Fruit fly (Drosophila melanogaster) whole organism, embryonic: ENCODE data around the gene MED14.

Source experiments
- BEAF-32 ChIP-seq: fragments of 200-800 bp; sonication (Bioruptor generic); optimal IDR thresholded peaks from 3 replicates; lab custom pipeline; 2017; ENCODE audit warnings: missing biosample characterization, missing genetic modification characterization, mild to moderate bottlenecking, moderate library complexity, missing genetic modification reagents
- Blimp-1 ChIP-seq: fragments of 200-800 bp; sonication (Bioruptor generic); optimal IDR thresholded peaks from 3 replicates; lab custom pipeline; 2018; ENCODE audit warnings: missing biosample characterization, missing genetic modification characterization, mild to moderate bottlenecking, moderate library complexity, missing genetic modification reagents
- CG10321 ChIP-seq: fragments of 200-800 bp; sonication (Bioruptor generic); IDR thresholded peaks from 2 replicates; pipeline ENCODE4 v1.3.6; 2022; ENCODE audit warnings: missing biosample characterization, missing genetic modification characterization
- CG13775 ChIP-seq: fragments of 200-800 bp; sonication (Bioruptor generic); optimal IDR thresholded peaks from 3 replicates; lab custom pipeline; 2017; ENCODE audit warnings: missing biosample characterization, mild to moderate bottlenecking, missing genetic modification characterization
- CG14667 ChIP-seq: fragments of 200-800 bp; sonication (Bioruptor generic); IDR thresholded peaks from 2 replicates; pipeline ENCODE4 v1.3.6; 2022; ENCODE audit warnings: missing biosample characterization, missing genetic modification characterization
- CG14965 ChIP-seq: fragments of 200-800 bp; sonication (Bioruptor generic); optimal IDR thresholded peaks from 2 replicates; lab custom pipeline; 2016; ENCODE audit warnings: missing biosample characterization, missing genetic modification characterization, borderline replicate concordance
- CG17568 ChIP-seq: fragments of 200-800 bp; sonication (Bioruptor generic); optimal IDR thresholded peaks from 2 replicates; lab custom pipeline; 2018; ENCODE audit warnings: missing biosample characterization, mild to moderate bottlenecking, missing genetic modification characterization, moderate library complexity
- CG1832 ChIP-seq: fragments of 200-800 bp; sonication (Bioruptor generic); optimal IDR thresholded peaks from 2 replicates; lab custom pipeline; 2017; ENCODE audit warnings: missing biosample characterization, mild to moderate bottlenecking, missing genetic modification characterization, inconsistent platforms
- CG2875 ChIP-seq: fragments of 200-800 bp; sonication (Bioruptor generic); optimal IDR thresholded peaks from 2 replicates; lab custom pipeline; 2017; ENCODE audit warnings: missing biosample characterization, mild to moderate bottlenecking, missing genetic modification characterization, missing genetic modification reagents
- CG3163 ChIP-seq: fragments of 200-800 bp; sonication (Bioruptor generic); optimal IDR thresholded peaks from 3 replicates; lab custom pipeline; 2016; ENCODE audit warnings: missing biosample characterization, missing genetic modification characterization
- CG3281 ChIP-seq: fragments of 200-800 bp; sonication (Bioruptor generic); optimal IDR thresholded peaks from 3 replicates; lab custom pipeline; 2017; ENCODE audit warnings: missing biosample characterization, mild to moderate bottlenecking, missing genetic modification characterization
- CG6654 ChIP-seq: fragments of 200-800 bp; sonication (Bioruptor generic); optimal IDR thresholded peaks from 2 replicates; lab custom pipeline; 2017; ENCODE audit warnings: missing biosample characterization, mild to moderate bottlenecking, missing genetic modification characterization
- CG7556 ChIP-seq: fragments of 200-800 bp; sonication (Bioruptor generic); optimal IDR thresholded peaks from 2 replicates; lab custom pipeline; 2017; ENCODE audit warnings: missing biosample characterization, mild to moderate bottlenecking, missing genetic modification characterization
- Camta ChIP-seq: fragments of 200-800 bp; sonication (Bioruptor generic); optimal IDR thresholded peaks from 2 replicates; lab custom pipeline; 2016; ENCODE audit warnings: missing biosample characterization, missing genetic modification characterization
- Dip2 ChIP-seq: fragments of 200-800 bp; sonication (Bioruptor generic); IDR thresholded peaks from 2 replicates; pipeline ENCODE4 v1.3.6; 2022; ENCODE audit warnings: missing biosample characterization, missing genetic modification characterization
- Doc3 ChIP-seq: fragments of 200-800 bp; sonication (Bioruptor generic); IDR thresholded peaks from 3 replicates; pipeline ENCODE4 v1.3.6; 2022; ENCODE audit warnings: missing biosample characterization, missing genetic modification characterization; ENCODE audit not compliant: partially characterized antibody
- Dref ChIP-seq: fragments of 200-800 bp; sonication (Bioruptor generic); IDR thresholded peaks from 2 replicates; pipeline ENCODE4 v1.3.6; 2022; ENCODE audit warnings: missing biosample characterization, missing genetic modification characterization
- Eip74EF ChIP-seq, 2 experiments: fragments of 200-800 bp in 1 of 2; fragments of >200 bp in 1 of 2; sonication (Bioruptor generic) in 1 of 2; optimal IDR thresholded peaks; 2 replicates each; lab custom pipeline; 2017 to 2019; ENCODE audit warnings: missing biosample characterization in 2 of 2, missing genetic modification characterization in 2 of 2, mild to moderate bottlenecking in 1 of 2, moderate library complexity in 1 of 2
- Ets97D ChIP-seq: fragments of 200-800 bp; sonication (Bioruptor generic); optimal IDR thresholded peaks from 3 replicates; lab custom pipeline; 2016; ENCODE audit warnings: missing biosample characterization, missing genetic modification characterization
- Hr78 ChIP-seq, 2 experiments: fragments of 200-800 bp in 1 of 2; fragments of >200 bp in 1 of 2; sonication (Bioruptor generic) in 1 of 2; optimal IDR thresholded peaks; 2 replicates each; lab custom pipeline; 2017 to 2019; ENCODE audit warnings: missing biosample characterization in 2 of 2, missing genetic modification characterization in 2 of 2, mild to moderate bottlenecking in 1 of 2, moderate library complexity in 1 of 2
- Kr ChIP-seq: fragments of 200-800 bp; sonication (Bioruptor generic); optimal IDR thresholded peaks from 2 replicates; lab custom pipeline; 2017; ENCODE audit warnings: missing biosample characterization, mild to moderate bottlenecking, missing genetic modification characterization
- Lhr ChIP-seq: fragments of 200-800 bp; sonication (Bioruptor generic); optimal IDR thresholded peaks from 3 replicates; lab custom pipeline; 2017; ENCODE audit warnings: mild to moderate bottlenecking, missing biosample characterization, missing genetic modification reagents, missing genetic modification characterization
- Mes4 ChIP-seq: fragments of 200-800 bp; sonication (Bioruptor generic); optimal IDR thresholded peaks from 2 replicates; lab custom pipeline; 2016; ENCODE audit warnings: missing biosample characterization, missing genetic modification characterization
- NC2α ChIP-seq: fragments of 200-800 bp; sonication (Bioruptor generic); optimal IDR thresholded peaks from 2 replicates; lab custom pipeline; 2016; ENCODE audit warnings: missing biosample characterization, missing genetic modification characterization
- Six4 ChIP-seq: fragments of 200-800 bp; sonication (Bioruptor generic); optimal IDR thresholded peaks from 2 replicates; lab custom pipeline; 2016; ENCODE audit warnings: missing biosample characterization, missing genetic modification characterization
- aop ChIP-seq: fragments of 200-800 bp; sonication (Bioruptor generic); IDR thresholded peaks from 2 replicates; pipeline ENCODE4 v1.3.6; 2022; ENCODE audit warnings: missing biosample characterization, missing genetic modification characterization
- crol ChIP-seq: fragments of 200-800 bp; sonication (Bioruptor generic); IDR thresholded peaks from 2 replicates; pipeline ENCODE4 v1.3.6; 2022; ENCODE audit warnings: missing biosample characterization, missing genetic modification characterization
- kah ChIP-seq: fragments of 200-800 bp; sonication (Bioruptor generic); optimal IDR thresholded peaks from 2 replicates; lab custom pipeline; 2018; ENCODE audit warnings: missing biosample characterization, mild to moderate bottlenecking, missing genetic modification characterization
- kni ChIP-seq: fragments of 200-800 bp; sonication (Bioruptor generic); optimal IDR thresholded peaks from 3 replicates; lab custom pipeline; 2017; ENCODE audit warnings: mild to moderate bottlenecking, missing biosample characterization, missing genetic modification reagents, missing genetic modification characterization
- lilli ChIP-seq: fragments of 200-800 bp; sonication (Bioruptor generic); optimal IDR thresholded peaks from 3 replicates; lab custom pipeline; 2016; ENCODE audit warnings: missing biosample characterization, missing genetic modification characterization
- pros ChIP-seq: fragments of 200-800 bp; sonication (Bioruptor generic); optimal IDR thresholded peaks from 3 replicates; lab custom pipeline; 2019; ENCODE audit warnings: missing biosample characterization, mild to moderate bottlenecking, missing genetic modification characterization, moderate library complexity
- ro ChIP-seq: fragments of 200-800 bp; sonication (Bioruptor generic); IDR thresholded peaks from 2 replicates; pipeline ENCODE4 v1.3.6; 2022; ENCODE audit warnings: missing biosample characterization, missing genetic modification characterization
- scrt ChIP-seq: fragments of 200-800 bp; sonication (Bioruptor generic); optimal IDR thresholded peaks from 2 replicates; lab custom pipeline; 2018; ENCODE audit warnings: missing biosample characterization, mild to moderate bottlenecking, missing genetic modification characterization, moderate library complexity
- sd ChIP-seq: fragments of 200-800 bp; sonication (Bioruptor generic); optimal IDR thresholded peaks from 3 replicates; lab custom pipeline; 2018; ENCODE audit warnings: missing biosample characterization, mild to moderate bottlenecking, missing genetic modification characterization, moderate library complexity
- shn ChIP-seq: fragments of 200-800 bp; sonication (Bioruptor generic); optimal IDR thresholded peaks from 3 replicates; lab custom pipeline; 2016; ENCODE audit warnings: missing biosample characterization, missing genetic modification characterization
- sisA ChIP-seq: fragments of 200-800 bp; sonication (Bioruptor generic); IDR thresholded peaks from 2 replicates; pipeline ENCODE4 v1.3.6; 2022; ENCODE audit warnings: missing biosample characterization, missing genetic modification characterization
- ttk ChIP-seq: fragments of 200-800 bp; sonication (Bioruptor generic); IDR thresholded peaks from 2 replicates; pipeline ENCODE4 v2.1.2; 2022; ENCODE audit warnings: missing biosample characterization, missing genetic modification characterization
- tx ChIP-seq: fragments of 200-800 bp; sonication (Bioruptor generic); optimal IDR thresholded peaks from 2 replicates; lab custom pipeline; 2016; ENCODE audit warnings: missing biosample characterization, missing genetic modification characterization

Gene MED14

dm6 chr3L:634319-635015 lies 41.4 kb downstream of the MED14 start (continued):
- TF ChIP-seq lilli (GFP tag; lab: Kevin White, UChicago) (peak; percentile 86), Doc3 (GFP tag; lab: Robert Waterston, UW) (no peak), shn (GFP tag; lab: Kevin White, UChicago) (peak; percentile 90), BEAF-32 (GFP tag; lab: Kevin White, UChicago) (no peak), CG13775 (GFP tag; lab: Kevin White, UChicago) (peak; percentile 89), CG6654 (GFP tag; lab: Kevin White, UChicago) (peak; percentile 75), Lhr (peak; percentile 88), NC2α (GFP tag; lab: Kevin White, UChicago) (peak; percentile 88), Ets97D (GFP tag; lab: Kevin White, UChicago) (peak; percentile 76), CG14667 (peak; percentile 83), tx (GFP tag; lab: Kevin White, UChicago) (peak; percentile 88), Camta (GFP tag; lab: Kevin White, UChicago) (peak; percentile 93)

dm6 chr3L:635016-635363 lies 41.9 kb downstream of the MED14 start:
- TF ChIP-seq ttk (GFP tag; lab: Robert Waterston, UW): no peak
- peak; percentile 31; the same call in 1 of the 2 replicates for TF ChIP-seq CG10321
- 0 out of 2 replicates have a peak, but pooled peaks have one; percentile 4 for TF ChIP-seq ro
- no peak for TF ChIP-seq CG3281 (GFP tag; lab: Kevin White, UChicago)
- TF ChIP-seq Dip2 (GFP tag; lab: Robert Waterston, UW): 0 out of 2 replicates have a peak, but pooled peaks have one; percentile 2
- 0 out of 2 replicates have a peak, but pooled peaks have one; percentile 2 for TF ChIP-seq aop (GFP tag; lab: Robert Waterston, UW)
- TF ChIP-seq Six4 (GFP tag; lab: Kevin White, UChicago): no peak
- TF ChIP-seq pros: peak; percentile 17
- TF ChIP-seq Camta (GFP tag; lab: Kevin White, UChicago): no peak
- peak; percentile 32 for TF ChIP-seq CG7556 (GFP tag; lab: Kevin White, UChicago)
- peak; percentile 67 for TF ChIP-seq kni (GFP tag; lab: Kevin White, UChicago)
- peak in 1 of 2 experiments; percentile 16 for TF ChIP-seq Eip74EF (GFP tag; optimal IDR thresholded peaks at IDR 0.05; lab: Kevin White, UChicago)
- TF ChIP-seq Blimp-1 (GFP tag; lab: Kevin White, UChicago): peak; percentile 85
- TF ChIP-seq CG3163 (GFP tag; lab: Kevin White, UChicago): no peak
- TF ChIP-seq sd (tag; lab: Kevin White, UChicago): peak; percentile 86
- TF ChIP-seq crol (GFP tag; lab: Robert Waterston, UW): peak; percentile 72; the same call in 1 of the 2 replicates
- peak; percentile 21 for TF ChIP-seq CG14965 (GFP tag; lab: Kevin White, UChicago)
- peak in 1 of 2 experiments; percentile 96 for TF ChIP-seq Hr78 (GFP tag; optimal IDR thresholded peaks at IDR 0.05; lab: Kevin White, UChicago)
- TF ChIP-seq CG1832 (GFP tag; lab: Kevin White, UChicago): peak; percentile 54
- peak; percentile 73 for TF ChIP-seq kah (GFP tag; lab: Kevin White, UChicago)
- no peak for TF ChIP-seq scrt
- TF ChIP-seq sisA (GFP tag; lab: Robert Waterston, UW): no peak
- no peak for TF ChIP-seq Kr (GFP tag; lab: Kevin White, UChicago)
- no peak for TF ChIP-seq Dref (GFP tag; lab: Robert Waterston, UW)
- no peak for TF ChIP-seq Mes4 (GFP tag; lab: Kevin White, UChicago)
- no peak for TF ChIP-seq CG17568 (GFP tag; lab: Kevin White, UChicago)
- TF ChIP-seq CG2875 (GFP tag; lab: Kevin White, UChicago): no peak
